Fruit fly (Drosophila melanogaster) whole organism, embryonic: ENCODE data around the gene LysRS.

ENCODE experiments used
- Atf-2 ChIP-seq: fragments of 200-800 bp; sonication (Bioruptor generic); optimal IDR thresholded peaks from 2 replicates; lab custom pipeline; 2016; ENCODE audit warnings: missing biosample characterization, missing genetic modification characterization
- BEAF-32 ChIP-seq: fragments of 200-800 bp; sonication (Bioruptor generic); optimal IDR thresholded peaks from 3 replicates; lab custom pipeline; 2017; ENCODE audit warnings: missing biosample characterization, missing genetic modification characterization, mild to moderate bottlenecking, moderate library complexity, missing genetic modification reagents
- BtbVII ChIP-seq: fragments of 200-800 bp; sonication (Bioruptor generic); optimal IDR thresholded peaks from 3 replicates; lab custom pipeline; 2017; ENCODE audit warnings: missing biosample characterization, mild to moderate bottlenecking, missing genetic modification characterization
- C15 ChIP-seq: fragments of 200-800 bp; sonication (Bioruptor generic); IDR thresholded peaks from 3 replicates; pipeline ENCODE4 v1.3.6; 2022; ENCODE audit warnings: missing biosample characterization, missing genetic modification characterization
- CG10267 ChIP-seq: fragments of 200-800 bp; sonication (Bioruptor generic); optimal IDR thresholded peaks from 2 replicates; lab custom pipeline; 2018; ENCODE audit warnings: missing biosample characterization, mild to moderate bottlenecking, missing genetic modification characterization, moderate library complexity
- CG12659 ChIP-seq: fragments of 200-800 bp; sonication (Bioruptor generic); optimal IDR thresholded peaks from 3 replicates; lab custom pipeline; 2017; ENCODE audit warnings: mild to moderate bottlenecking, missing biosample characterization, missing genetic modification reagents, missing genetic modification characterization
- CG13287 ChIP-seq: fragments of 200-800 bp; sonication (Bioruptor generic); IDR thresholded peaks from 2 replicates; pipeline ENCODE4 v1.3.6; 2022; ENCODE audit warnings: missing biosample characterization, missing genetic modification characterization; ENCODE audit not compliant: partially characterized antibody
- CG1647 ChIP-seq: fragments of 200-800 bp; sonication (Bioruptor generic); optimal IDR thresholded peaks from 3 replicates; lab custom pipeline; 2016; ENCODE audit warnings: missing biosample characterization, missing genetic modification characterization
- CG30403 ChIP-seq: fragments of 200-800 bp; sonication (Bioruptor generic); optimal IDR thresholded peaks from 3 replicates; lab custom pipeline; 2016; ENCODE audit warnings: missing biosample characterization, missing genetic modification characterization
- CG34224 ChIP-seq: fragments of 200-800 bp; sonication (Bioruptor generic); IDR thresholded peaks from 3 replicates; pipeline ENCODE4 v1.3.6; 2022; ENCODE audit warnings: missing biosample characterization, missing genetic modification characterization; ENCODE audit not compliant: partially characterized antibody
- CG3847 ChIP-seq: fragments of 200-800 bp; sonication (Bioruptor generic); IDR thresholded peaks from 2 replicates; pipeline ENCODE4 v1.3.6; 2022; ENCODE audit warnings: missing biosample characterization, missing genetic modification characterization
- CG4707 ChIP-seq: fragments of 200-800 bp; sonication (Bioruptor generic); optimal IDR thresholded peaks from 2 replicates; lab custom pipeline; 2018; ENCODE audit warnings: missing biosample characterization, mild to moderate bottlenecking, missing genetic modification characterization, moderate library complexity
- CG8478 ChIP-seq: fragments of >200 bp; optimal IDR thresholded peaks from 2 replicates; lab custom pipeline; 2018
- CG8944 ChIP-seq: fragments of 200-800 bp; sonication (Bioruptor generic); optimal IDR thresholded peaks from 3 replicates; lab custom pipeline; 2016; ENCODE audit warnings: missing biosample characterization, missing genetic modification characterization
- Dll ChIP-seq: fragments of 200-800 bp; sonication (Bioruptor generic); IDR thresholded peaks from 4 replicates; pipeline ENCODE4 v1.3.6; 2022; ENCODE audit warnings: missing biosample characterization, missing genetic modification characterization; ENCODE audit not compliant: partially characterized antibody
- Dp ChIP-seq: fragments of 200-800 bp; sonication (Bioruptor generic); optimal IDR thresholded peaks from 2 replicates; lab custom pipeline; 2018; ENCODE audit warnings: missing biosample characterization, mild to moderate bottlenecking, missing genetic modification characterization, moderate library complexity
- Dref ChIP-seq: fragments of 200-800 bp; sonication (Bioruptor generic); IDR thresholded peaks from 2 replicates; pipeline ENCODE4 v1.3.6; 2022; ENCODE audit warnings: missing biosample characterization, missing genetic modification characterization
- ERR ChIP-seq: fragments of 200-800 bp; sonication (Bioruptor generic); optimal IDR thresholded peaks from 2 replicates; lab custom pipeline; 2016; ENCODE audit warnings: missing biosample characterization, missing genetic modification characterization
- Eip74EF ChIP-seq, 2 experiments: fragments of 200-800 bp in 1 of 2; fragments of >200 bp in 1 of 2; sonication (Bioruptor generic) in 1 of 2; optimal IDR thresholded peaks; 2 replicates each; lab custom pipeline; 2017 to 2019; ENCODE audit warnings: missing biosample characterization in 2 of 2, missing genetic modification characterization in 2 of 2, mild to moderate bottlenecking in 1 of 2, moderate library complexity in 1 of 2
- Ets97D ChIP-seq: fragments of 200-800 bp; sonication (Bioruptor generic); optimal IDR thresholded peaks from 3 replicates; lab custom pipeline; 2016; ENCODE audit warnings: missing biosample characterization, missing genetic modification characterization
- HLH4C ChIP-seq: fragments of 200-800 bp; sonication (Bioruptor generic); IDR thresholded peaks from 3 replicates; pipeline ENCODE4 v1.3.6; 2022; ENCODE audit warnings: missing biosample characterization, missing genetic modification characterization; ENCODE audit not compliant: partially characterized antibody
- Hr3 ChIP-seq: fragments of 200-800 bp; sonication (Bioruptor generic); optimal IDR thresholded peaks from 3 replicates; lab custom pipeline; 2016; ENCODE audit warnings: missing biosample characterization, missing genetic modification characterization
- MESR4 ChIP-seq: fragments of 200-800 bp; sonication (Bioruptor generic); optimal IDR thresholded peaks from 2 replicates; lab custom pipeline; 2018; ENCODE audit warnings: missing biosample characterization, mild to moderate bottlenecking, missing genetic modification characterization, moderate library complexity
- Opbp ChIP-seq: fragments of 200-800 bp; sonication (Bioruptor generic); IDR thresholded peaks from 3 replicates; pipeline ENCODE4 v1.3.6; 2022; ENCODE audit warnings: missing biosample characterization, missing genetic modification characterization; ENCODE audit not compliant: partially characterized antibody
- Pdp1 ChIP-seq, 2 experiments: fragments of 200-800 bp; sonication (Bioruptor generic); optimal IDR thresholded peaks; 3 replicates each; lab custom pipeline; 2016; ENCODE audit warnings: missing biosample characterization in 2 of 2, missing genetic modification characterization in 2 of 2, mild to moderate bottlenecking in 1 of 2, moderate library complexity in 1 of 2
- Sry-β ChIP-seq: fragments of 200-800 bp; sonication (Bioruptor generic); optimal IDR thresholded peaks from 2 replicates; lab custom pipeline; 2018; ENCODE audit warnings: missing biosample characterization, mild to moderate bottlenecking, missing genetic modification characterization, moderate library complexity
- Sry-δ ChIP-seq: fragments of 200-800 bp; sonication (Bioruptor generic); optimal IDR thresholded peaks from 2 replicates; lab custom pipeline; 2016; ENCODE audit warnings: missing biosample characterization, missing genetic modification characterization
- amos ChIP-seq: fragments of 200-800 bp; sonication (Bioruptor generic); IDR thresholded peaks from 2 replicates; pipeline ENCODE4 v1.3.6; 2022; ENCODE audit warnings: missing biosample characterization, missing genetic modification characterization; ENCODE audit not compliant: partially characterized antibody
- chinmo ChIP-seq: fragments of 200-800 bp; sonication (Bioruptor generic); IDR thresholded peaks from 4 replicates; pipeline ENCODE4 v1.3.6; 2022; ENCODE audit warnings: missing biosample characterization, missing genetic modification characterization; ENCODE audit not compliant: partially characterized antibody
- da ChIP-seq: fragments of 200-800 bp; sonication (Bioruptor generic); optimal IDR thresholded peaks from 2 replicates; lab custom pipeline; 2016; ENCODE audit warnings: missing biosample characterization, missing genetic modification characterization
- dati ChIP-seq: fragments of 200-800 bp; sonication (Bioruptor generic); IDR thresholded peaks from 2 replicates; pipeline ENCODE4 v1.3.6; 2022; ENCODE audit warnings: missing biosample characterization, missing genetic modification characterization
- fu2 ChIP-seq: fragments of 200-800 bp; sonication (Bioruptor generic); optimal IDR thresholded peaks from 2 replicates; lab custom pipeline; 2016; ENCODE audit warnings: missing biosample characterization, missing genetic modification characterization
- gfzf ChIP-seq: fragments of 200-800 bp; sonication (Bioruptor generic); optimal IDR thresholded peaks from 2 replicates; lab custom pipeline; 2016; ENCODE audit warnings: missing biosample characterization, mild to moderate bottlenecking, missing genetic modification characterization, moderate library complexity
- ham ChIP-seq: fragments of 200-800 bp; sonication (Bioruptor generic); IDR thresholded peaks from 2 replicates; pipeline ENCODE4 v1.3.6; 2022; ENCODE audit warnings: missing biosample characterization, missing genetic modification characterization
- hb ChIP-seq: fragments of 200-800 bp; sonication (Bioruptor generic); IDR thresholded peaks from 3 replicates; pipeline ENCODE4 v1.3.6; 2022; ENCODE audit warnings: missing biosample characterization, missing genetic modification characterization; ENCODE audit not compliant: partially characterized antibody
- ind ChIP-seq: fragments of 200-800 bp; sonication (Bioruptor generic); optimal IDR thresholded peaks from 3 replicates; lab custom pipeline; 2016; ENCODE audit warnings: missing biosample characterization, missing genetic modification characterization
- ken ChIP-seq: fragments of 200-800 bp; sonication (Bioruptor generic); IDR thresholded peaks from 3 replicates; pipeline ENCODE4 v1.3.6; 2022; ENCODE audit warnings: missing biosample characterization, missing genetic modification characterization
- lilli ChIP-seq: fragments of 200-800 bp; sonication (Bioruptor generic); optimal IDR thresholded peaks from 3 replicates; lab custom pipeline; 2016; ENCODE audit warnings: missing biosample characterization, missing genetic modification characterization
- luna ChIP-seq: fragments of 200-800 bp; sonication (Bioruptor generic); optimal IDR thresholded peaks from 2 replicates; lab custom pipeline; 2016; ENCODE audit warnings: missing biosample characterization, missing genetic modification characterization
- maf-S ChIP-seq: fragments of 200-800 bp; sonication (Bioruptor generic); optimal IDR thresholded peaks from 2 replicates; lab custom pipeline; 2016; ENCODE audit warnings: missing biosample characterization, missing genetic modification characterization
- mld ChIP-seq: fragments of 200-800 bp; sonication (Bioruptor generic); IDR thresholded peaks from 3 replicates; pipeline ENCODE4 v1.3.6; 2022; ENCODE audit warnings: missing biosample characterization, missing genetic modification characterization; ENCODE audit not compliant: partially characterized antibody
- nerfin-2 ChIP-seq: fragments of 200-800 bp; sonication (Bioruptor generic); IDR thresholded peaks from 2 replicates; pipeline ENCODE4 v1.3.6; 2022; ENCODE audit warnings: missing biosample characterization, missing genetic modification characterization; ENCODE audit not compliant: partially characterized antibody
- ro ChIP-seq: fragments of 200-800 bp; sonication (Bioruptor generic); IDR thresholded peaks from 2 replicates; pipeline ENCODE4 v1.3.6; 2022; ENCODE audit warnings: missing biosample characterization, missing genetic modification characterization
- twi ChIP-seq: fragments of 200-800 bp; optimal IDR thresholded peaks from 2 replicates; lab custom pipeline; 2019; ENCODE audit warnings: missing biosample characterization, mild to moderate bottlenecking, missing genetic modification characterization, moderate library complexity
- usp ChIP-seq: fragments of >200 bp; optimal IDR thresholded peaks from 2 replicates; lab custom pipeline; 2017; ENCODE audit warnings: missing biosample characterization, missing genetic modification characterization
- wdn ChIP-seq: fragments of 200-800 bp; sonication (Bioruptor generic); IDR thresholded peaks from 2 replicates; pipeline ENCODE4 v1.3.6; 2022; ENCODE audit warnings: missing biosample characterization, missing genetic modification characterization

Gene LysRS

dm6 chrX:9605783-9606182, 2.9 kb downstream of the LysRS start, which contains the start of gene Lst8 (continued):
- TF ChIP-seq fu2 (no peak), ind (GFP tag; lab: Kevin White, UChicago) (no peak), Opbp (GFP tag; lab: Robert Waterston, UW) (peak; percentile 71; the same call in 2 of the 3 replicates), Sry-δ (peak; percentile 33), CG30403 (GFP tag; lab: Kevin White, UChicago) (no peak), mld (GFP tag; lab: Robert Waterston, UW) (0 out of 3 replicates have a peak, but pooled peaks have one; percentile 46), ro (GFP tag; lab: Robert Waterston, UW) (no peak), CG34224 (GFP tag; lab: Robert Waterston, UW) (peak; percentile 75), da (GFP tag; lab: Kevin White, UChicago) (no peak), hb (GFP tag; lab: Robert Waterston, UW) (peak; percentile 38; the same call in 1 of the 3 replicates), CG13287 (GFP tag; lab: Robert Waterston, UW) (peak; percentile 82), dati (GFP tag; lab: Robert Waterston, UW) (no peak), Eip74EF (GFP tag; optimal IDR thresholded peaks at IDR 0.05; lab: Kevin White, UChicago) (no peak), usp (GFP tag; lab: Kevin White, UChicago) (no peak), CG8478 (lab: Kevin White, UChicago) (no peak), Dll (GFP tag; lab: Robert Waterston, UW) (peak; percentile 61; the same call in 3 of the 4 replicates), BEAF-32 (GFP tag; lab: Kevin White, UChicago) (peak; percentile 56), Sry-β (GFP tag; lab: Kevin White, UChicago) (no peak), C15 (GFP tag; lab: Robert Waterston, UW) (no peak), lilli (GFP tag; lab: Kevin White, UChicago) (peak; percentile 23), CG8944 (GFP tag; lab: Kevin White, UChicago) (no peak), HLH4C (GFP tag; lab: Robert Waterston, UW) (peak; percentile 75), Dp (peak; percentile 78), Pdp1 (GFP tag; optimal IDR thresholded peaks at IDR 0.05; lab: Kevin White, UChicago) (peak in 1 of 2 experiments; percentile 12), ham (GFP tag; lab: Robert Waterston, UW) (no peak), wdn (GFP tag; lab: Robert Waterston, UW) (no peak), BtbVII (no peak), MESR4 (GFP tag; lab: Kevin White, UChicago) (peak; percentile 48)
- TF ChIP-seq, all 482 proteins: peak for 54

DNA sequence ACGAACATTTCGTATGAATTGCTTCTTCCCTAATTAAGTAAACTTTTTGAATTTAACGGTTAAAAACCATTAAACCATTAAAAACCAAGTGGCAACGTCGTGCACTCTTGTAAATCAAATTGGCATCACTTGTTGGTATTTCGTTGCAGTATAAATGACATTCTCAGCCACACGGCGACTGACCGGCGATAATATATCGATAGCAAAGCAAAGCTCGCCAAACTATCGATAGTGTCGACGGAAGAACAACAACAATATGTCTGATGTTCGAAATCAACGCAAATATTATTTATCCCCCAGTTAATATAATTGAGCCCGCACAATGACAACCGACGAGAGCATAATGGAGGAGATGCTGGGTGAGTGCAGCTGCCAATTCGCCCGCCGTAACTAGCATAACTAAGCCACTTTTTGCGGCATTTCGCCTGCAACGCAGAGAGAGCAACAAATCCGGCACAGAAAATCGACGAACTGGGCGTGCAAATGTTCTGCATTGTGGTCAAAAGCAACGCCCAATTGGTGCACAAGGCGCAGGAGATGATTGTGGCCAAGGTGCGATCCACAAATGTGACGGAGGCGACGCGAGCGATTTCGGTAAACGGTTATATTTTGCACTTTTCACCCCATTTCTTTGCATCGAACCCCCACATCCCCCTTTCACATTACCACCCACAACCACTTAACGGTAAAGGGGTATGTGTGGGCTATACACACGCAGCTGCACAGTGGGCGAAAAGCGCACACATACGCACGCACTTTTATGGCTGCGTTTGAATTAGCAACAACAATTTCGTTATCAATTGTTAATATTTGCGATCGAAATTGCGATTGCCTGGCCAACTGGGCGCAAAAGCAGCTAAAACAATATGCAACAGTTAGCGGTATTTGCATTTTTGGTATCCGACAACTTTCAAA, 7.6 kb downstream of the LysRS start, which contains the start of gene Gga:
Gene Gga (plus strand): TSS at position 213 of the 915 bp plus-strand sequence.
- peak; percentile 91 for TF ChIP-seq CG13287 (GFP tag; lab: Robert Waterston, UW)
- TF ChIP-seq maf-S (GFP tag; lab: Kevin White, UChicago), result no peak
- no peak for TF ChIP-seq ERR (GFP tag; lab: Kevin White, UChicago)
- TF ChIP-seq Atf-2, result no peak
- TF ChIP-seq gfzf (GFP tag; lab: Kevin White, UChicago), result peak; percentile 48
- no peak for TF ChIP-seq twi (tag; lab: Kevin White, UChicago)
- TF ChIP-seq amos (GFP tag; lab: Robert Waterston, UW), result peak; percentile 93; the same call in 1 of the 2 replicates
- peak; percentile 50 for TF ChIP-seq CG12659 (GFP tag; lab: Kevin White, UChicago)
- peak; percentile 68 for TF ChIP-seq CG3847 (GFP tag; lab: Robert Waterston, UW)
- TF ChIP-seq Dref (GFP tag; lab: Robert Waterston, UW), result peak; percentile 93
- peak; percentile 89 for TF ChIP-seq BEAF-32 (GFP tag; lab: Kevin White, UChicago)
- TF ChIP-seq Dp, result peak; percentile 68
- TF ChIP-seq luna, result no peak
- TF ChIP-seq chinmo (GFP tag; lab: Robert Waterston, UW), result peak; percentile 95
- no peak for TF ChIP-seq CG1647
- no peak for TF ChIP-seq Hr3 (GFP tag; lab: Kevin White, UChicago)
- peak; percentile 71 for TF ChIP-seq Ets97D (GFP tag; lab: Kevin White, UChicago)
- TF ChIP-seq nerfin-2, result peak; percentile 69
- TF ChIP-seq CG10267 (tag; lab: Kevin White, UChicago), result peak; percentile 60
- TF ChIP-seq ken (GFP tag; lab: Robert Waterston, UW), result no peak
- peak; percentile 56 for TF ChIP-seq CG4707 (GFP tag; lab: Kevin White, UChicago)
- TF ChIP-seq Pdp1 (GFP tag; optimal IDR thresholded peaks at IDR 0.05; lab: Kevin White, UChicago), result peak in 1 of 2 experiments; percentile 3
